Fruit fly (Drosophila melanogaster) Kc167 (cell line): ENCODE data around the gene CG31104.

ENCODE experiments used
- Myc ChIP-seq: fragments of >200 bp; optimal IDR thresholded peaks from 2 replicates; lab custom pipeline; 2017; ENCODE audit warnings: missing external identifiers
- Sin3A ChIP-seq: fragments of >200 bp; optimal IDR thresholded peaks from 2 replicates; lab custom pipeline; 2018; ENCODE audit warnings: missing external identifiers
- h ChIP-seq: fragments of >200 bp; optimal IDR thresholded peaks from 3 replicates; lab custom pipeline; 2018; ENCODE audit warnings: missing external identifiers
- insv ChIP-seq: fragments of >200 bp; optimal IDR thresholded peaks from 3 replicates; lab custom pipeline; 2018; ENCODE audit warnings: missing external identifiers
- psq ChIP-seq: fragments of >200 bp; optimal IDR thresholded peaks from 2 replicates; lab custom pipeline; 2017; ENCODE audit warnings: missing external identifiers
- ttk ChIP-seq: sonication (Bioruptor generic); optimal IDR thresholded peaks from 2 replicates; lab custom pipeline; 2017; ENCODE audit warnings: missing external identifiers

Gene CG31104

DNA sequence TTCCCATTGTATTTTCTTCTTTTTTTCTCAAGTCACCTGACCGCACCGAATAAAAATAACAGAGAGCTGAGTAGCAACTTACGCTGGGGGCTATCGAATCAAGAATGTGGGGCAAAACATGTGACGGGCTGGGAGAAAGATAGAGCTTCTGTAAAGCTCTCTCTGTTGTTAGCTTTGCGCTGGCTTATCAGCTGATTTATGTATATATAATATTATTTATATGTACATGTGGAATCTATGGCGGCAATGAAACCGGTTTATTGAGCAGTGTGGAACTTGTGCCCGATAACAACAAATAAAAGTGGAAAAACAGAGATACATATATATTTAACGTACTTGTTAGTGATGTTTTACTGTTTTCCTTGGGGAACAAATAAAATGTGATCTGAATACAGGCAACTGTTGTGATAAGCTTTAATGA is 7.6 kb downstream of the CG31104 start, which contains the start of gene CG31098:
Gene CG31098, minus strand, starts transcription at position 114 of the 421 bp plus-strand sequence.
- TF ChIP-seq psq (lab: Kevin White, UChicago) (no peak), Sin3A (lab: Kevin White, UChicago) (no peak), ttk (lab: Kevin White, UChicago) (no peak), insv (lab: Kevin White, UChicago) (no peak), Myc (no peak), h (lab: Kevin White, UChicago) (no peak)

DNA sequence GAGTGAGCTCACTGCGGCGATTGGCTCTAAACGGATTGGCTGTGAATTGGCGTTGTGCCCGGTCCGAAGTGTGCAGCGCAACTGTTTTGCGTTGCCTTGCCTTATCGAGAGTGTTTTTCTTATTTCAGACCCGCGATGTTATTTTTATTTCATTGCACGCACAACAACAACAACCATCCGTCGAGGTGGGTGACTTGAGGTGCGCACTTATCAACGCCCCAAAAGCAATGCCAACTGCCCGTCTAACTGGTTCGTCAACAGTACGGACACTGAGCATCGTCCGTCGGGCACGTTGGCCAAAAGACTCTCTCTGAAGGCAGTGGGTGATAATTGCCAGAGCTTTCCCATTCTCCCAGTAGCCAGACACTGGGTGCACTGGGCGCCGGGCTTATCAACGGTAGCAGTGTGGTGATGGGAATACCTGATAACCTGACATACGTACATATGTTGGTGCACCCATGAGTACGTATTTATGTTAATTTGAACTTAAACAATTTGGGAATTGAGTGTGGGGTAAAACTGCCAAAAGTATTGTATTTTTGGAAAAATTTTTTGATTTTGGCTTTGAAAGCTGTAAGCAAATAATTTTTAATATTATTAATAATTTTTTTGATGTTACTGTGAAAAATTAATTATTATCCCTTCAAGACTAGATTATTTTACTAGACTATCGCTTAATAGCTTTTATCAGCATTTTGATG is 10.2 kb downstream of the CG31104 start, which contains the start of gene CG31102:
Gene CG31102, minus strand, starts transcription at position 275 of the 701 bp plus-strand sequence.
- TF ChIP-seq Sin3A (lab: Kevin White, UChicago) = no peak

DNA sequence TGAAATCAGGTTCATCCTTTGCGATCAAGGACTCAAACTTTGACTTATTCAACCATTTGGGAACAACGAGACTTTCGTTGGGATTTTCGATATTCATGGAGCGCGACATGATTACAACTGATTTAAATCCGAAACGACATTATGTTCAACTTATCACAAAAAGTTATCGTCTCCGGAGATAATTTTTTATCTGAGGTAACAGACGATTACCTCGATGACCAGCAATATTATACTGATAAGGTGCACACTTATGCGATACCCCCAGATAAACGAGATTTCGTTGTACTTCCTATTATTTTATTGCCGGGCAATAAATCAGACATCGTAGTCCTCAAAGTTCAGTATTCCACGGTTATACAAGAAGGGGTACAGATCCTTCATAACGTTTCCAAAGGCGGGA is 12.4 kb downstream of the CG31104 start, which contains the start of gene CG31097:
Gene CG31097, minus strand, starts transcription at position 101 of the 400 bp plus-strand sequence.
- TF ChIP-seq ttk (lab: Kevin White, UChicago) = no peak
- no peak for TF ChIP-seq h (lab: Kevin White, UChicago)
- no peak for TF ChIP-seq insv (lab: Kevin White, UChicago)
- no peak for TF ChIP-seq Myc
- no peak for TF ChIP-seq psq (lab: Kevin White, UChicago)
- no peak for TF ChIP-seq Sin3A (lab: Kevin White, UChicago)

DNA sequence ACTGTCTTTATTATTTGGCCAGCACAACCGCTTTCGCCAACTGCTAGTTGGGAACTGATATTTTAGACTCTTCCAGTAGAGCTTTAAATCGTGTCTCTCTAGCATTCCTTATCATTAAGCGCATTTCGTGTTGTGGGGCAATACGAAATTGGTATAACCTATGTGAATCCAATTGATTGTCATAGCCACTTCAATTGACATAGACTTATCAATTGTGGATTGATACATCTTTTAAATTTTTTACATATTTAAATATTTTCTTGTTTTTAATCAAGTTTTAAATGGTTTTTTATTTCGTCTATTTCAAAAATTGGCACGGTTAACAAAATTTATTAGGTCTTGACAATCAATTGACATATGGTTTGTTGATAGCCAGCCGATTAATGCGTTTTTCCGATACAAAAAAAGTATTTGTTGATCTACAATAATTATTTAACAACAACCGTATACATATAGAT is 14.3 kb downstream of the CG31104 start, which contains the start of gene CG31288:
Gene CG31288, minus strand, starts transcription at position 51 of the 458 bp plus-strand sequence.
- TF ChIP-seq Myc = no peak
- TF ChIP-seq Sin3A (lab: Kevin White, UChicago) = no peak
- TF ChIP-seq insv (lab: Kevin White, UChicago) = no peak
- no peak for TF ChIP-seq psq (lab: Kevin White, UChicago)
- TF ChIP-seq h (lab: Kevin White, UChicago) = no peak
- no peak for TF ChIP-seq ttk (lab: Kevin White, UChicago)

DNA sequence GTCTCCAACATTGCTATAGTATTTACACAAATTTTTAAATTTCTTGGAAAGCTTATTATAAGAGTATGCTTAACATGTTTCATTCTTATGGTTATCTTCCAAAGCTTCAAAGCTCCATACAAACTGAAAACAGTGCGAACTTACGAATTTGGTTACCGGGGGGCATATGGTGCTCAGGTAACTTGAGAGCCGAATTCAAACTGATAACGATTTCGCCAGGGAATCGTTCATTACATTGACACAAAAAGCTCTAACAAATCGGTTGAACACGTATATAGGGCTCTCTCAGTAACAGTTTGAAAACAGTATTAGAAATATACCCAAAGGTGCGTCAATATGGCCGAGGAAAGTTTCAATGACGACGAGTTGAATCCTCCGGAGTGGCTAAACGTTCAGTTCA is 15.3 kb downstream of the CG31104 start, which contains the start of gene CG13659:
Gene CG13659, plus strand, starts transcription at position 317 of the 400 bp plus-strand sequence.
- no peak for TF ChIP-seq Myc
- TF ChIP-seq Sin3A (lab: Kevin White, UChicago) = no peak
- TF ChIP-seq ttk (lab: Kevin White, UChicago) = no peak
- TF ChIP-seq h (lab: Kevin White, UChicago) = no peak
- TF ChIP-seq psq (lab: Kevin White, UChicago) = no peak
- no peak for TF ChIP-seq insv (lab: Kevin White, UChicago)

DNA sequence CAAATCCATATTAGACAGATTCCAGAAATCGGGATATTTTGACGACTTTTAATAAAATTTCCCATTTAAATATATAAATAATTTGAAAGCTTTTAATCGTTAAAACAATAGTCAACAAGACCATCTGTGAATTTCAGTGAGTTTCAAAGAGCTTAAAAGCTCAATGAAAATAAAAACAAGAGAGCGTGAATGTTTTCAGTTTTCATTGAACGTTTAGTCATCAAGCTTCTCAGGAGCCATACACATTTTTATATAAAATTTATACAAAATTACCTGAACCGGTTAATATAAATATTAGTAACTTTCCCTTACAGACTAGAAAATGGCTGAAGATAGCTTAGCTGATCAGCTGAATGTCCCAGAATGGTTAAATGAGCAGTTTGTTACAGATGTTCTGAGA is 17.0 kb downstream of the CG31104 start, which contains the start of gene CG31370:
Gene CG31370, plus strand, starts transcription at position 226 of the 400 bp plus-strand sequence.
- TF ChIP-seq Sin3A (lab: Kevin White, UChicago) = no peak
- no peak for TF ChIP-seq insv (lab: Kevin White, UChicago)
- no peak for TF ChIP-seq h (lab: Kevin White, UChicago)
- TF ChIP-seq ttk (lab: Kevin White, UChicago) = no peak
- TF ChIP-seq Myc = no peak
- TF ChIP-seq psq (lab: Kevin White, UChicago) = no peak

DNA sequence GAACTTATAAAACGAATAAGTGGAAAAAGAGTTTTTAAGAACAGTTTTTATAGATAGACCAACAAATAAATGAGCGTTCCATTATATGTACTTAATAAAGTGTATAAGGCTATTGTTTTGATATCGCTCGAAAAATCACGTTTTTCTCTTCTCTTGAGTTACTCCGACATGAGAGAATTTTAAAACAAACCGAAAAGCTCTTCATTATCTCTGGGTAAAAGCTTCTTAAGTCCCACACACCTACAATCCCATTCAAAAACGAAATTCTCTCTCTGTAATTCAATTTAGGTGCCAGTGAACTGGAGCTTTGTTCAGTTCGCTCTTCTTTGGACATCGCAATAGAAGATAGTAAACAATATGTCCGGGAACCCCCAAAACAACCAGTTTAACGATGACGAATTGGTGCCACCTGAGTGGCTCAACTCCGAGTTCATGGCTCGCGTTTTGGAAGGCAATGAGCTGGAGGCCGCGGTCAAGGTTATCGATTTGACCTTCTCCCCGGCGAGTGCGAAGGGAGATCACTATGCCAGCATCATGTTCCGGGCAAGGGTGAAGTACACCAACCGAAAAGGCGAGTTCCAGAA is 18.7 kb downstream of the CG31104 start, which contains the start of gene CG31436:
Gene CG31436, plus strand, starts transcription at position 281 of the 584 bp plus-strand sequence.
- TF ChIP-seq Myc = no peak

DNA sequence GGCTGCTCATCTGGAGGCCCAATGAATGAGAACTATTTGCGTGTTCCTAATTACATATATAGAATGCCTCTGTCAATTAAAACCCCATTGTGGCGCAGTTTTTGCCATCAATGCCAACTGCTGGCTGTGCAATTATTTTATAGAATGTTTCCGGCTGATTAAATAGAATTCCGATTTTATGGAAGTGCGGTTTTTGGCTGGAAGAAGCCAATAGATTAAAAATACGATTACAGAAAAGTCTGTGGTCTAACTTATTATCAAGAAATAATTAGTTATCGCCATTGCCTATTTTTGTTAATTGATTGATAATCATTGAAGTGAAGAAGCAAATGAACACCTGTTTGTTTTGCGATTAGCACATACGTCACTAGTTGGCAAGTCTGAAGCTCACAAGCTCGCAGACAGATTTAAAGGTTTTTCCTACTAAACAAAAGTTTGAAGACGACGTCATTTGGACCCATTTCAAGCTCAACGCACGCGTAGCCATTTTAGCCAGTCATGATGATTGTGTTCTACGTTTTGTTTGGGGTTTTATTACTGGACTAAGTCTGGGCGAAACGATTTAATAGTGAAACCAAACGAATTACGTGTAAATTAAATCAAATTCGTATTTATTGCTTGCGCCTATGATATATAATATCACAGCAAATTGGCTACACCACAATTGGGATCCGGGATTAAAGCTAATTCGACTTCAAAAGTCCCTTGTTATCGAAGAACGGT is 20.7 kb downstream of the CG31104 start:
- TF ChIP-seq Sin3A (lab: Kevin White, UChicago) (no peak), h (lab: Kevin White, UChicago) (no peak), insv (lab: Kevin White, UChicago) (no peak), Myc (no peak), psq (lab: Kevin White, UChicago) (no peak)

DNA sequence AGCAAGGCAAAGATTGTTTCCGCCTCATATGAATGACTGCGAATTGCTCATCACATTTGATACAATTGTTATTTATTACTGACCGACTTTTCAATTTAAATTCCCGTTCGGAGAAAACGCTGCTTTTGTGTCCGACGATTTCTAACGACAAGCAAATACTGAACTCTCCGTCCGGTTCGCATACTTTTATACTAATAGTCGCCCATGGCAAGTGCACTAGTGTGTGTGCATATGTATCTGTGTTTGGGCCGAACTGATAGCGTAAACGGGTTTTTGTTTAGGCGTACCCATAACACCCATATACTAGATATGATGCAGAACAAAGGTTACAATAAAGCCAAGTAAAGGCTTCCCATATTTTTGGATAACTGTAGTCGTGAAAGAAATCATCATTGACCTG is 23.0 kb downstream of the CG31104 start, which contains the start of gene CG10550:
Gene CG10550, minus strand, starts transcription at position 164 of the 400 bp plus-strand sequence.
- TF ChIP-seq psq (lab: Kevin White, UChicago) (no peak), ttk (lab: Kevin White, UChicago) (no peak), h (lab: Kevin White, UChicago) (no peak), Sin3A (lab: Kevin White, UChicago) (no peak), insv (lab: Kevin White, UChicago) (no peak)

DNA sequence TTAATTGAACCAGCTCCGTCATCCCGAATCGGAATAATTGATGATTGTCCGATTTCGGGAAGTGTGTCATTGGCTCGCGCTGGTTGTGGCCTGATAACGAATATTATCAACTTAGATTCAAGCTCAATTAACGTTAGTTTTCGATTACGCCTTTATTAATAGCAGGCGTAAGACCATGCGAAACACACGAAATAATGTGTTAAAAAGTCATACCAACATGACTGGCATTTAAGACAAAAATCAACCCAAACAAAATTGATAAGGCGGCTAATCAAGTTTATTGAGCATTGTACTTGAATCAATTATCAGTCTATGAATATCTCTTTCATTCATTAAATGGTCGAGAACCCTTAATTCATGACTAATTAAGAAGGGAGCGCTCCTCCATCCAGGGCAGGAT is 23.9 kb downstream of the CG31104 start:
- TF ChIP-seq h (lab: Kevin White, UChicago) = no peak
- no peak for TF ChIP-seq psq (lab: Kevin White, UChicago)
- TF ChIP-seq ttk (lab: Kevin White, UChicago) = no peak
- TF ChIP-seq Sin3A (lab: Kevin White, UChicago) = no peak
- no peak for TF ChIP-seq Myc
- no peak for TF ChIP-seq insv (lab: Kevin White, UChicago)

DNA sequence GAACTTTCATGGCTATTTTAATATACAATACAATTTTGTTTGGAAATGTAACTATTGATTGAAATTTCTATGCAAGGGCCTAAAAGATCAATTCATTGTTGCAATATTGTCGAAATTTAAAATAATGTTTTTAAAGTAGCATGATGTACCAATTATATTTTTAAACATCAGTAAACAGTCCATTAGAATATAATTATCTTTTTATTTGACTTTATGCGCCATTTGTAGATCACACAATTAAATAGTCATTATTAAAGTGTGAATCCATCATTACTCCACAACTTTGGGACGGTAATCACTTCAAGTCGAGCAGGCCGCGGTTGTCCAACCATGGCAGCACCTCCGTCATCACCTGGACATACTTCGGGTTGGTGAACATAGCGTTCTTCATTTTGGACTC is 25.6 kb downstream of the CG31104 start, which contains the start of gene CG31099:
Gene CG31099, minus strand, starts transcription at position 101 of the 400 bp plus-strand sequence.
- TF ChIP-seq Myc (no peak), insv (lab: Kevin White, UChicago) (no peak), psq (lab: Kevin White, UChicago) (no peak), h (lab: Kevin White, UChicago) (no peak), ttk (lab: Kevin White, UChicago) (no peak), Sin3A (lab: Kevin White, UChicago) (no peak)
